Fruit fly (Drosophila melanogaster): ENCODE data around the gene Arr2.
A peak's percentile ranks its signal among the peaks of the same experiment; 100 is the strongest.

The Arr2 gene

DNA sequence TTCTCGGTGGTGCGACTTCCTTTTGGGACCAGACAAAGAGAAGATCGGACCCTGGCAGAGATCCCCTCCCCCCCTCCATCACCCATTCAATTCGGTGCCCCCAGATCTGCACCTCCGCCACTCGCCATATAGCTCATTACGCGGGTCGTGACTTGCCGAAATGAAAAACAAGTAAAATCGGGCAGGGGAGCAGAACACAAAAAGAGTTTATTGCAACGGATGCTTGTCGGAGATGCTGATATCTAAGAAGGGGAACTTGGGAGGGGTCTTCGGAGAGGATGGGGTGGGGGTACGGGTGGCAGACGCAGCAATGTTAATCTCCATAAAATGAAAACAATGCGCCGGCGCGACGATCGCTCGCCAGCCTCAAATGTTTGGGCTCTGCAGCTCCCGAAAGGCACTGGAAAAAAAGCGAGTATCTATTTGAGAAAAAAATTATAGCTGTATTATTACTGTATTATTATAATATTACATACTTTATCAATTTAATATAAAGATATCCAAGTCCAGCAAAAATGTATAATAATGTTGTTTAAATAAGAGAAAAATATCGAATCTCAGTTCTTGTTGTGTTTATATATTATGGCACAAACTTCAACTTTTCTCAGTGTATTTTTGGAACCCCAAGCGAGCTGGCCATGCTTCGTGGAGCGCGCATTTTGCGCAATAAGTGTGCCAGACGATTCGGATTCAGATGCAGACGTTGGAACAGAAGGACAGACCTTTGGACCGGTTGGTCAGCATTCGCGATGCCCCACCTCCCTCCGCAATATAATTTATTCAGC lies 19.3 kb upstream of the Arr2 start (continued):
- peak; percentile 8 for TF ChIP-seq CG12659 (GFP tag; optimal IDR thresholded peaks at IDR 0.05)
- peak; percentile 58 for TF ChIP-seq CG12391 (tag; optimal IDR thresholded peaks at IDR 0.05)
- peak; percentile 10 for TF ChIP-seq CG12219 (GFP tag; optimal IDR thresholded peaks at IDR 0.05)
- TF ChIP-seq toy (GFP tag; IDR thresholded peaks at IDR 0.05): no peak
- TF ChIP-seq maf-S (GFP tag; optimal IDR thresholded peaks at IDR 0.05): no peak
- no peak for TF ChIP-seq NfI (GFP tag; optimal IDR thresholded peaks at IDR 0.05)
- TF ChIP-seq dmrt11E (tag; optimal IDR thresholded peaks at IDR 0.05): peak; percentile 78
- peak; percentile 1 for TF ChIP-seq org-1 (GFP tag; optimal IDR thresholded peaks at IDR 0.05)
- TF ChIP-seq unc-4 (GFP tag; IDR thresholded peaks at IDR 0.05; ENCODE audit: partially characterized antibody): no peak
- no peak for TF ChIP-seq cato (GFP tag; optimal IDR thresholded peaks at IDR 0.05; ENCODE audit: borderline replicate concordance)
- no peak for TF ChIP-seq Nf-YA (GFP tag; IDR thresholded peaks at IDR 0.05)
- peak; percentile 68 for TF ChIP-seq gem (tag; optimal IDR thresholded peaks at IDR 0.05)
- peak; percentile 55 for TF ChIP-seq Ptx1 (GFP tag; IDR thresholded peaks at IDR 0.05)
- TF ChIP-seq CG9609 (GFP tag; optimal IDR thresholded peaks at IDR 0.05): no peak
- peak; percentile 15; the same call in 1 of the 2 replicates for TF ChIP-seq onecut (GFP tag; IDR thresholded peaks at IDR 0.05)
- peak; percentile 11 for TF ChIP-seq CG11723 (GFP tag; optimal IDR thresholded peaks at IDR 0.05)
- no peak for TF ChIP-seq Hmr (GFP tag; optimal IDR thresholded peaks at IDR 0.05)
- no peak for TF ChIP-seq zen2 (GFP tag; IDR thresholded peaks at IDR 0.05; ENCODE audit: partially characterized antibody)
- no peak for TF ChIP-seq CG43689 (GFP tag; IDR thresholded peaks at IDR 0.05)
- no peak for TF ChIP-seq Rx (GFP tag; IDR thresholded peaks at IDR 0.05)
- no peak for TF ChIP-seq scrt (GFP tag; optimal IDR thresholded peaks at IDR 0.05)
- no peak for TF ChIP-seq CG3726 (GFP tag; IDR thresholded peaks at IDR 0.05)
- no peak for TF ChIP-seq exex (tag; optimal IDR thresholded peaks at IDR 0.05)
- TF ChIP-seq HLH4C (GFP tag; IDR thresholded peaks at IDR 0.05; ENCODE audit: partially characterized antibody): no peak
- peak; percentile 35; the same call in 1 of the 2 replicates for TF ChIP-seq lmd (GFP tag; IDR thresholded peaks at IDR 0.05)
- no peak for TF ChIP-seq CG10654 (GFP tag; optimal IDR thresholded peaks at IDR 0.05)
- TF ChIP-seq CG17802 (tag; optimal IDR thresholded peaks at IDR 0.05): no peak
- no peak for TF ChIP-seq ken (GFP tag; IDR thresholded peaks at IDR 0.05)
- TF ChIP-seq CG14441 (GFP tag; IDR thresholded peaks at IDR 0.05): no peak
- no peak for TF ChIP-seq cad (GFP tag; optimal IDR thresholded peaks at IDR 0.05)
- no peak for TF ChIP-seq BtbVII (GFP tag; optimal IDR thresholded peaks at IDR 0.05)
- TF ChIP-seq jigr1 (GFP tag; IDR thresholded peaks at IDR 0.05): no peak
- TF ChIP-seq mirr (GFP tag; optimal IDR thresholded peaks at IDR 0.05): no peak
- TF ChIP-seq CG17361 (GFP tag; IDR thresholded peaks at IDR 0.05): peak; percentile 56; the same call in 2 of the 3 replicates
- TF ChIP-seq CG34422 (GFP tag; IDR thresholded peaks at IDR 0.05): no peak
- TF ChIP-seq dysf (GFP tag; IDR thresholded peaks at IDR 0.05): no peak
- TF ChIP-seq az2 (GFP tag; optimal IDR thresholded peaks at IDR 0.05): peak; percentile 49
- TF ChIP-seq chn (GFP tag; optimal IDR thresholded peaks at IDR 0.05): no peak
- peak; percentile 43 for TF ChIP-seq CG15601 (tag; optimal IDR thresholded peaks at IDR 0.05)
- TF ChIP-seq D19B (GFP tag; optimal IDR thresholded peaks at IDR 0.05): no peak
- no peak for TF ChIP-seq dati (GFP tag; IDR thresholded peaks at IDR 0.05)
- no peak for TF ChIP-seq ash1 (GFP tag; optimal IDR thresholded peaks at IDR 0.05)

All from whole organism, embryonic.